Worm (Caenorhabditis elegans): ENCODE results near the gene E01G4.5.

ce11 chrII:13481781-13482455 is 9.7 kb downstream of the E01G4.5 start, which contains the start of gene E01G4.6:
- no peak for TF ChIP-seq dao-5 (tag; optimal IDR thresholded peaks at IDR 0.05)
- no peak for TF ChIP-seq him-1 (tag; optimal IDR thresholded peaks at IDR 0.05)

Measured in whole organism, L4/young adult.